Fruit fly (Drosophila melanogaster) whole organism, prepupa: ENCODE data around the gene CG13840.

Experiments
- CG10669 ChIP-seq: fragments of 200-800 bp; sonication (Bioruptor generic); optimal IDR thresholded peaks from 3 replicates; lab custom pipeline; 2018; ENCODE audit warnings: missing biosample characterization, mild to moderate bottlenecking, missing genetic modification characterization, moderate library complexity
- CG11294 ChIP-seq: fragments of 200-800 bp; sonication (Bioruptor generic); IDR thresholded peaks from 2 replicates; pipeline ENCODE4 v1.3.6; 2022; ENCODE audit warnings: missing biosample characterization, missing genetic modification characterization
- CG11762 ChIP-seq: fragments of 200-800 bp; sonication (Bioruptor generic); optimal IDR thresholded peaks from 3 replicates; lab custom pipeline; 2016; ENCODE audit warnings: missing biosample characterization, missing genetic modification characterization; ENCODE audit not compliant: insufficient read depth
- CG11902 ChIP-seq: fragments of 200-800 bp; sonication (Bioruptor generic); optimal IDR thresholded peaks from 3 replicates; lab custom pipeline; 2016; ENCODE audit warnings: missing biosample characterization, missing genetic modification characterization
- CG15336 ChIP-seq: fragments of 200-800 bp; sonication (Bioruptor generic); IDR thresholded peaks from 2 replicates; pipeline ENCODE4 v1.3.6; 2022; ENCODE audit warnings: missing biosample characterization, missing genetic modification characterization
- CG1621 ChIP-seq: fragments of 200-800 bp; sonication (Bioruptor generic); optimal IDR thresholded peaks from 3 replicates; lab custom pipeline; 2018; ENCODE audit warnings: missing biosample characterization, mild to moderate bottlenecking, missing genetic modification characterization
- CG3032 ChIP-seq: fragments of 200-800 bp; optimal IDR thresholded peaks from 2 replicates; lab custom pipeline; 2019; ENCODE audit warnings: missing biosample characterization, mild to moderate bottlenecking, missing genetic modification characterization, moderate library complexity
- CG34406 ChIP-seq: fragments of 200-800 bp; sonication (Bioruptor generic); optimal IDR thresholded peaks from 3 replicates; lab custom pipeline; 2016; ENCODE audit warnings: missing biosample characterization, missing genetic modification characterization
- CG4318 ChIP-seq: fragments of 200-800 bp; sonication (Bioruptor generic); optimal IDR thresholded peaks from 3 replicates; lab custom pipeline; 2017; ENCODE audit warnings: missing biosample characterization, mild to moderate bottlenecking, missing genetic modification characterization
- CG6163 ChIP-seq: fragments of 200-800 bp; sonication (Bioruptor generic); IDR thresholded peaks from 3 replicates; pipeline ENCODE4 v1.3.6; 2022; ENCODE audit warnings: missing biosample characterization, missing genetic modification characterization
- CG6276 ChIP-seq: fragments of 200-800 bp; sonication (Bioruptor generic); optimal IDR thresholded peaks from 2 replicates; lab custom pipeline; 2017; ENCODE audit warnings: missing biosample characterization, mild to moderate bottlenecking, missing genetic modification characterization
- CG6792 ChIP-seq: fragments of 200-800 bp; sonication (Bioruptor generic); optimal IDR thresholded peaks from 3 replicates; lab custom pipeline; 2016; ENCODE audit warnings: missing biosample characterization, missing genetic modification characterization
- CG6808 ChIP-seq: fragments of 200-800 bp; sonication (Bioruptor generic); optimal IDR thresholded peaks from 3 replicates; lab custom pipeline; 2017; ENCODE audit warnings: missing biosample characterization, missing genetic modification characterization, mild to moderate bottlenecking, moderate library complexity, missing genetic modification reagents
- CG8632 ChIP-seq: fragments of 200-800 bp; sonication (Bioruptor generic); optimal IDR thresholded peaks from 3 replicates; lab custom pipeline; 2016; ENCODE audit warnings: missing biosample characterization, missing genetic modification characterization
- CG9139 ChIP-seq: fragments of 200-800 bp; sonication (Bioruptor generic); optimal IDR thresholded peaks from 3 replicates; lab custom pipeline; 2017; ENCODE audit warnings: missing biosample characterization, mild to moderate bottlenecking, missing genetic modification characterization
- Eip78C ChIP-seq: fragments of 200-800 bp; sonication (Bioruptor generic); peaks from one replicate; lab custom pipeline; 2016; ENCODE audit warnings: missing biosample characterization, missing genetic modification characterization
- Eip93F ChIP-seq: fragments of 200-800 bp; sonication (Bioruptor generic); optimal IDR thresholded peaks from 2 replicates; lab custom pipeline; 2016; ENCODE audit warnings: missing biosample characterization, mild to moderate bottlenecking, missing genetic modification characterization
- Gug ChIP-seq: fragments of 200-800 bp; sonication (Bioruptor generic); IDR thresholded peaks from 2 replicates; pipeline ENCODE4 v1.3.6; 2022; ENCODE audit warnings: missing biosample characterization, missing genetic modification characterization
- OdsH ChIP-seq: fragments of 200-800 bp; sonication (Bioruptor generic); optimal IDR thresholded peaks from 3 replicates; lab custom pipeline; 2016; ENCODE audit warnings: missing biosample characterization, missing genetic modification characterization
- Sox14 ChIP-seq: fragments of 200-800 bp; sonication (Bioruptor generic); optimal IDR thresholded peaks from 3 replicates; lab custom pipeline; 2016; ENCODE audit warnings: missing biosample characterization, missing genetic modification characterization
- Sox15 ChIP-seq: fragments of 200-800 bp; sonication (Bioruptor generic); optimal IDR thresholded peaks from 3 replicates; lab custom pipeline; 2016; ENCODE audit warnings: missing biosample characterization, missing genetic modification characterization
- achi ChIP-seq: fragments of 200-800 bp; sonication (Bioruptor generic); optimal IDR thresholded peaks from 3 replicates; lab custom pipeline; 2016; ENCODE audit warnings: missing biosample characterization, missing genetic modification characterization
- dac ChIP-seq: fragments of 200-800 bp; sonication (Bioruptor generic); optimal IDR thresholded peaks from 2 replicates; lab custom pipeline; 2017; ENCODE audit warnings: missing biosample characterization, mild to moderate bottlenecking, missing genetic modification characterization
- dsx ChIP-seq: fragments of 200-800 bp; optimal IDR thresholded peaks from 3 replicates; lab custom pipeline; 2019; ENCODE audit warnings: missing biosample characterization, mild to moderate bottlenecking, missing genetic modification characterization, moderate library complexity; ENCODE audit not compliant: poor library complexity, severe bottlenecking
- eg ChIP-seq: fragments of 200-800 bp; sonication (Bioruptor generic); IDR thresholded peaks from 3 replicates; pipeline ENCODE4 v1.3.6; 2022; ENCODE audit warnings: missing biosample characterization, missing genetic modification characterization
- esn ChIP-seq: fragments of 200-800 bp; sonication (Bioruptor generic); optimal IDR thresholded peaks from 2 replicates; lab custom pipeline; 2016; ENCODE audit warnings: missing biosample characterization, mild to moderate bottlenecking, missing genetic modification characterization, moderate library complexity
- fd59A ChIP-seq: fragments of 200-800 bp; sonication (Bioruptor generic); optimal IDR thresholded peaks from 2 replicates; lab custom pipeline; 2017; ENCODE audit warnings: missing biosample characterization, mild to moderate bottlenecking, missing genetic modification characterization, missing genetic modification reagents
- lz ChIP-seq: fragments of 200-800 bp; sonication (Bioruptor generic); optimal IDR thresholded peaks from 3 replicates; lab custom pipeline; 2016; ENCODE audit warnings: missing biosample characterization, missing genetic modification characterization
- pdm3 ChIP-seq: fragments of 200-800 bp; sonication (Bioruptor generic); optimal IDR thresholded peaks from 3 replicates; lab custom pipeline; 2016; ENCODE audit warnings: missing biosample characterization, missing genetic modification characterization
- spab ChIP-seq: fragments of 200-800 bp; sonication (Bioruptor generic); optimal IDR thresholded peaks from 2 replicates; lab custom pipeline; 2017; ENCODE audit warnings: missing biosample characterization, mild to moderate bottlenecking, missing genetic modification characterization, missing genetic modification reagents
- svp ChIP-seq: fragments of 200-800 bp; sonication (Bioruptor generic); peaks from one replicate; lab custom pipeline; 2016; ENCODE audit warnings: missing biosample characterization, missing genetic modification characterization

Gene CG13840

dm6 chr3R:22768633-22769032 is 47.3 kb downstream of the CG13840 start, which contains the start of gene CG43091:
Gene CG43091, minus strand, starts transcription at chr3R:22768733.
- no peak for TF ChIP-seq CG10669 (GFP tag; lab: Kevin White, UChicago)
- no peak for TF ChIP-seq Sox15 (GFP tag; lab: Kevin White, UChicago)
- no peak for TF ChIP-seq OdsH
- TF ChIP-seq CG6808 (GFP tag; lab: Kevin White, UChicago) = no peak
- TF ChIP-seq esn (GFP tag; lab: Kevin White, UChicago) = no peak
- TF ChIP-seq Eip78C (GFP tag; lab: Kevin White, UChicago) = no peak
- TF ChIP-seq fd59A (GFP tag; lab: Kevin White, UChicago) = no peak
- TF ChIP-seq CG6163 = no peak
- TF ChIP-seq CG3032 = no peak
- TF ChIP-seq CG11902 = no peak
- no peak for TF ChIP-seq Gug (GFP tag; lab: Robert Waterston, UW)
- TF ChIP-seq CG34406 = no peak
- no peak for TF ChIP-seq CG4318 (GFP tag; lab: Kevin White, UChicago)

dm6 chr3R:22767599-22767998 is 48.4 kb downstream of the CG13840 start, which contains the start of gene CG13841:
Gene CG13841, minus strand, starts transcription at chr3R:22767699.
- no peak for TF ChIP-seq CG15336 (GFP tag; lab: Robert Waterston, UW)
- TF ChIP-seq CG8632 (GFP tag; lab: Kevin White, UChicago) = no peak
- no peak for TF ChIP-seq CG6276 (GFP tag; lab: Kevin White, UChicago)
- no peak for TF ChIP-seq eg (GFP tag; lab: Robert Waterston, UW)
- no peak for TF ChIP-seq svp
- TF ChIP-seq Eip93F (GFP tag; lab: Kevin White, UChicago) = no peak
- no peak for TF ChIP-seq CG11762 (GFP tag; lab: Kevin White, UChicago)
- TF ChIP-seq, all 60 proteins: peak for 0

dm6 chr3R:22766072-22766471 is 49.9 kb downstream of the CG13840 start, which contains the start of gene Nepl15:
Gene Nepl15, minus strand, starts transcription at chr3R:22766172.
- TF ChIP-seq lz (GFP tag; lab: Kevin White, UChicago) (no peak), Eip93F (GFP tag; lab: Kevin White, UChicago) (no peak), dsx (GFP tag; lab: Kevin White, UChicago) (no peak), CG34406 (no peak), CG9139 (no peak), CG6792 (GFP tag; lab: Kevin White, UChicago) (no peak), CG1621 (no peak), Sox15 (GFP tag; lab: Kevin White, UChicago) (no peak), achi (GFP tag; lab: Kevin White, UChicago) (no peak), pdm3 (GFP tag; lab: Kevin White, UChicago) (no peak), svp (no peak), dac (GFP tag; lab: Kevin White, UChicago) (no peak), spab (no peak), Sox14 (GFP tag; lab: Kevin White, UChicago) (no peak), Gug (GFP tag; lab: Robert Waterston, UW) (no peak), CG11294 (no peak), CG10669 (GFP tag; lab: Kevin White, UChicago) (no peak)
